Worm (Caenorhabditis elegans) whole organism, L1 larva: Measurements from ENCODE around the gene Y110A2AL.7.

Source experiments
- C04F5.9 ChIP-seq: sonication (generic microtip); optimal IDR thresholded peaks from 2 replicates; lab custom pipeline; 2016; ENCODE audit warnings: missing genetic modification characterization, missing compliant biosample characterization
- C34B4.2 ChIP-seq: sonication (generic microtip); optimal IDR thresholded peaks from 2 replicates; lab custom pipeline; 2017; ENCODE audit warnings: mild to moderate bottlenecking, missing genetic modification characterization, missing compliant biosample characterization
- F16B12.6 ChIP-seq: fragments of 150-350 bp; optimal IDR thresholded peaks from 2 replicates; lab custom pipeline; 2014; ENCODE audit warnings: missing biosample characterization, missing genetic modification characterization
- Y116A8C.19 ChIP-seq: sonication (generic microtip); optimal IDR thresholded peaks from 2 replicates; lab custom pipeline; 2016; ENCODE audit warnings: missing compliant biosample characterization, missing genetic modification characterization, borderline replicate concordance
- aha-1 ChIP-seq: fragments of 150-350 bp; optimal IDR thresholded peaks from 2 replicates; lab custom pipeline; 2014; ENCODE audit warnings: missing biosample characterization, missing genetic modification characterization
- aly-2 ChIP-seq: fragments of 150-350 bp; optimal IDR thresholded peaks from 2 replicates; lab custom pipeline; 2014; ENCODE audit warnings: missing biosample characterization, missing genetic modification characterization
- blmp-1 ChIP-seq: fragments of 150-350 bp; optimal IDR thresholded peaks from 2 replicates; lab custom pipeline; 2014; ENCODE audit warnings: missing biosample characterization, missing genetic modification characterization
- ceh-63 ChIP-seq: fragments of 200-800 bp; sonication (Bioruptor generic); optimal IDR thresholded peaks from 2 replicates; lab custom pipeline; 2018; ENCODE audit warnings: mild to moderate bottlenecking, missing genetic modification characterization, missing compliant biosample characterization
- ceh-8 ChIP-seq: fragments of 200-800 bp; sonication (Bioruptor generic); optimal IDR thresholded peaks from 2 replicates; lab custom pipeline; 2018; ENCODE audit warnings: mild to moderate bottlenecking, missing genetic modification characterization, moderate library complexity, missing compliant biosample characterization
- ceh-82 ChIP-seq, 3 experiments: fragments of 150-350 bp in 1 of 3; sonication (generic microtip) in 2 of 3; optimal IDR thresholded peaks; 2 replicates each; lab custom pipeline; 2014 to 2017; ENCODE audit warnings: missing biosample characterization in 3 of 3, missing genetic modification characterization in 3 of 3
- efl-1 ChIP-seq, 4 experiments: fragments of 150-350 bp; optimal IDR thresholded peaks in 3 of 4; peaks in 1 of 4; 1 replicate in 1 of 4; 2 replicates in 3 of 4; lab custom pipeline; 2014; ENCODE audit warnings: missing biosample characterization in 2 of 4, missing genetic modification characterization in 2 of 4, missing genetic modification reagents in 2 of 4
- efl-3 ChIP-seq: fragments of 200-800 bp; sonication (Bioruptor generic); optimal IDR thresholded peaks from 2 replicates; lab custom pipeline; 2018; ENCODE audit warnings: mild to moderate bottlenecking, missing genetic modification characterization, missing compliant biosample characterization
- egl-13 ChIP-seq: sonication (generic microtip); optimal IDR thresholded peaks from 2 replicates; lab custom pipeline; 2016; ENCODE audit warnings: missing genotype, missing genetic modification reagents, missing genetic modification characterization, missing compliant biosample characterization
- ets-5 ChIP-seq: fragments of 200-800 bp; sonication (Bioruptor generic); IDR thresholded peaks from 2 replicates; pipeline ENCODE4 v1.3.6; 2022; ENCODE audit warnings: missing genetic modification characterization, missing compliant biosample characterization
- fkh-4 ChIP-seq: sonication (generic microtip); optimal IDR thresholded peaks from 2 replicates; lab custom pipeline; 2016; ENCODE audit warnings: missing compliant biosample characterization, missing genetic modification characterization, borderline replicate concordance
- fos-1 ChIP-seq: fragments of 150-350 bp; optimal IDR thresholded peaks from 2 replicates; lab custom pipeline; 2014; ENCODE audit warnings: missing biosample characterization, missing genetic modification characterization
- hlh-17 ChIP-seq: fragments of 200-800 bp; sonication (Bioruptor generic); optimal IDR thresholded peaks from 2 replicates; lab custom pipeline; 2018; ENCODE audit warnings: missing genetic modification characterization, mild to moderate bottlenecking, missing compliant biosample characterization, moderate library complexity, borderline replicate concordance
- hpl-2 ChIP-seq: fragments of 150-350 bp; optimal IDR thresholded peaks from 2 replicates; lab custom pipeline; 2014; ENCODE audit warnings: missing biosample characterization, missing genetic modification reagents, missing genetic modification characterization
- irx-1 ChIP-seq: sonication (generic microtip); optimal IDR thresholded peaks from 2 replicates; lab custom pipeline; 2016; ENCODE audit warnings: missing genetic modification characterization, missing compliant biosample characterization
- lin-14 ChIP-seq: fragments of 200-800 bp; sonication (Bioruptor generic); optimal IDR thresholded peaks from 2 replicates; lab custom pipeline; 2018; ENCODE audit warnings: mild to moderate bottlenecking, missing genetic modification characterization, moderate library complexity, missing compliant biosample characterization
- lin-35 ChIP-seq, 2 experiments: fragments of 150-350 bp; optimal IDR thresholded peaks; 2 replicates each; lab custom pipeline; 2014; ENCODE audit warnings: missing biosample characterization in 2 of 2, missing genetic modification characterization in 2 of 2, missing genetic modification reagents in 2 of 2
- mep-1 ChIP-seq: fragments of 150-350 bp; optimal IDR thresholded peaks from 2 replicates; lab custom pipeline; 2014; ENCODE audit warnings: missing biosample characterization, missing genetic modification characterization
- nhr-11 ChIP-seq: fragments of 150-350 bp; optimal IDR thresholded peaks from 2 replicates; lab custom pipeline; 2014; ENCODE audit warnings: missing biosample characterization, missing genetic modification characterization
- nhr-47 ChIP-seq: sonication (generic microtip); optimal IDR thresholded peaks from 2 replicates; lab custom pipeline; 2016; ENCODE audit warnings: mild to moderate bottlenecking, missing genetic modification characterization, moderate library complexity, missing compliant biosample characterization
- nhr-71 ChIP-seq: sonication (generic microtip); optimal IDR thresholded peaks from 2 replicates; lab custom pipeline; 2016; ENCODE audit warnings: mild to moderate bottlenecking, missing genetic modification characterization, moderate library complexity, missing compliant biosample characterization
- nhr-76 ChIP-seq: sonication (generic microtip); optimal IDR thresholded peaks from 2 replicates; lab custom pipeline; 2017; ENCODE audit warnings: missing biosample characterization, missing genetic modification characterization
- nhr-77 ChIP-seq: fragments of 150-350 bp; optimal IDR thresholded peaks from 2 replicates; lab custom pipeline; 2014; ENCODE audit warnings: missing biosample characterization, missing genetic modification characterization
- nhr-85 ChIP-seq: sonication (generic microtip); peaks from one replicate; lab custom pipeline; 2016; ENCODE audit warnings: missing genetic modification characterization, inconsistent platforms, missing compliant biosample characterization
- nhr-90 ChIP-seq: sonication (generic microtip); optimal IDR thresholded peaks from 2 replicates; lab custom pipeline; 2016; ENCODE audit warnings: mild to moderate bottlenecking, missing genetic modification characterization, missing compliant biosample characterization; ENCODE audit not compliant: poor library complexity
- pqm-1 ChIP-seq: sonication (generic microtip); optimal IDR thresholded peaks from 3 replicates; lab custom pipeline; 2017; ENCODE audit warnings: missing biosample characterization, missing genetic modification characterization
- snpc-4 ChIP-seq: fragments of 150-350 bp; optimal IDR thresholded peaks from 2 replicates; lab custom pipeline; 2014; ENCODE audit warnings: missing biosample characterization, missing genetic modification characterization
- sox-4 ChIP-seq: sonication (generic microtip); optimal IDR thresholded peaks from 2 replicates; lab custom pipeline; 2016; ENCODE audit warnings: missing genetic modification characterization, missing compliant biosample characterization
- tlp-1 ChIP-seq: fragments of 150-350 bp; optimal IDR thresholded peaks from 2 replicates; lab custom pipeline; 2014; ENCODE audit warnings: missing biosample characterization, missing genetic modification characterization
- unc-30 ChIP-seq: sonication (generic microtip); optimal IDR thresholded peaks from 2 replicates; lab custom pipeline; 2017; ENCODE audit warnings: missing biosample characterization, missing genetic modification characterization
- unc-86 ChIP-seq: sonication (generic microtip); optimal IDR thresholded peaks from 2 replicates; lab custom pipeline; 2016; ENCODE audit warnings: missing genetic modification characterization, missing compliant biosample characterization
- unc-98 ChIP-seq: fragments of 200-800 bp; sonication (Bioruptor generic); IDR thresholded peaks from 2 replicates; pipeline ENCODE4 v1.3.6; 2022; ENCODE audit warnings: missing genetic modification characterization, missing compliant biosample characterization
- zip-4 ChIP-seq: fragments of 200-800 bp; sonication (Bioruptor generic); optimal IDR thresholded peaks from 2 replicates; lab custom pipeline; 2018; ENCODE audit warnings: mild to moderate bottlenecking, missing genetic modification characterization, moderate library complexity, missing compliant biosample characterization

The Y110A2AL.7 gene

ce11 chrII:2824169-2824568, 18.8 kb downstream of the Y110A2AL.7 start, which contains the start of the genes K12H6.4 and K12H6.9:
Gene K12H6.4, minus strand, starts transcription at chrII:2824269.
Gene K12H6.9, plus strand, starts transcription at chrII:2824404.
- no peak for TF ChIP-seq unc-30 (tag; lab: Kevin White, UChicago)
- TF ChIP-seq ets-5 (GFP tag; lab: Robert Waterston, UW): no peak
- TF ChIP-seq ceh-82 (tag; optimal IDR thresholded peaks at IDR 0.05; lab: Kevin White, UChicago): no peak
- TF ChIP-seq C04F5.9: no peak
- no peak for TF ChIP-seq C34B4.2 (tag; lab: Kevin White, UChicago)

- TF ChIP-seq pqm-1: no peak
- no peak for TF ChIP-seq tlp-1 (tag; lab: Kevin White, UChicago)
- no peak for TF ChIP-seq ets-5 (GFP tag; lab: Robert Waterston, UW)
Measured at ce11 chrII:2822435-2822920, 20.5 kb downstream of the Y110A2AL.7 start, which contains the start of the genes fut-4 and K12H6.10. Gene fut-4, minus strand, starts transcription at chrII:2822535. Gene K12H6.10, plus strand, starts transcription at chrII:2822870.

ce11 chrII:2816676-2817075, 26.3 kb downstream of the Y110A2AL.7 start, which contains the start of gene set-13:
Gene set-13, plus strand, starts transcription at chrII:2816976.
- TF ChIP-seq Y116A8C.19 (no peak), hpl-2 (no peak), unc-86 (tag; lab: Kevin White, UChicago) (no peak), nhr-71 (tag; lab: Kevin White, UChicago) (no peak), nhr-77 (tag; lab: Kevin White, UChicago) (no peak), hlh-17 (GFP tag; lab: Kevin White, UChicago) (no peak), nhr-76 (tag; lab: Kevin White, UChicago) (no peak), ceh-63 (GFP tag; lab: Kevin White, UChicago) (no peak), nhr-90 (tag; lab: Kevin White, UChicago) (no peak), irx-1 (tag; lab: Kevin White, UChicago) (no peak)

- no peak for TF ChIP-seq zip-4 (GFP tag; lab: Kevin White, UChicago)
Measured at ce11 chrII:2815444-2815843, 27.5 kb downstream of the Y110A2AL.7 start, which contains the start of gene K12H6.2. Gene K12H6.2, minus strand, starts transcription at chrII:2815544.

DNA sequence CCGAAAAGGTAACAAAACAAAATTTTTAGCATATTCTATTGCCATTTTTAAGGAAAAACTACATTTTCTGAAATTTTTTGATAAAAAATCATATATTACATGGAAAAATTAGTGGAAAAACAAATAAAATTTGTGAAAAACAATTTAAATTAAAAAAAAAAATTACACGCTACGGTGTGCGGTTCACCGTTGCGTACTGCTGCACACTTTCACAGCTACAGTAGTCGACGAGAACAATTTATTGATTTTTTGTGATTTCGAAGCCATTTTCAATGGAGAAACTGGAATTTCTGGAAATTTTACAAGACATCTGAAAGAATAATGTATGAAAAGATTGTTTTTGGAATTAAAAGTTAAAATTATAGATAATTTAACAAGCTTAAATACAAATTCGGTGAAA, 28.0 kb downstream of the Y110A2AL.7 start:
- TF ChIP-seq efl-1 (optimal IDR thresholded peaks at IDR 0.05; lab: Kevin White, UChicago) (no peak), efl-1 (GFP tag; optimal IDR thresholded peaks at IDR 0.05 in 1 of 2; lab: Kevin White, UChicago) (no peak), ceh-8 (GFP tag; lab: Kevin White, UChicago) (no peak)

ce11 chrII:2807674-2808206, 35.2 kb downstream of the Y110A2AL.7 start, which contains the start of gene K12H6.12:
Gene K12H6.12, plus strand, starts transcription at chrII:2808156.
- TF ChIP-seq ceh-82 (tag; optimal IDR thresholded peaks at IDR 0.05; lab: Kevin White, UChicago) (peak in 1 of 3 experiments; percentile 1), efl-1 (optimal IDR thresholded peaks at IDR 0.05; lab: Kevin White, UChicago) (peak in 1 of 2 experiments; percentile 28), efl-1 (GFP tag; optimal IDR thresholded peaks at IDR 0.05 in 1 of 2; lab: Kevin White, UChicago) (no peak), irx-1 (tag; lab: Kevin White, UChicago) (no peak), nhr-11 (tag; lab: Kevin White, UChicago) (peak; percentile 19), aly-2 (tag; lab: Kevin White, UChicago) (no peak)
- TF ChIP-seq, all 84 proteins: peak for 3

ce11 chrII:2805566-2805965, 37.4 kb downstream of the Y110A2AL.7 start:
- TF ChIP-seq aha-1 (tag; lab: Kevin White, UChicago) (no peak), nhr-85 (tag; lab: Kevin White, UChicago) (peak; percentile 61), blmp-1 (peak; percentile 18), fos-1 (tag; lab: Kevin White, UChicago) (no peak), efl-3 (GFP tag; lab: Kevin White, UChicago) (no peak), mep-1 (tag; lab: Kevin White, UChicago) (no peak), unc-30 (tag; lab: Kevin White, UChicago) (no peak), egl-13 (no peak), pqm-1 (no peak), ceh-8 (GFP tag; lab: Kevin White, UChicago) (no peak), snpc-4 (no peak), lin-35 (GFP tag; optimal IDR thresholded peaks at IDR 0.05; lab: Kevin White, UChicago) (no peak), nhr-47 (tag; lab: Kevin White, UChicago) (no peak), nhr-76 (tag; lab: Kevin White, UChicago) (no peak), ceh-63 (GFP tag; lab: Kevin White, UChicago) (no peak), nhr-11 (tag; lab: Kevin White, UChicago) (no peak), fkh-4 (no peak), F16B12.6 (tag; lab: Kevin White, UChicago) (no peak), lin-14 (GFP tag; lab: Kevin White, UChicago) (no peak), sox-4 (tag; lab: Kevin White, UChicago) (no peak), unc-98 (no peak), tlp-1 (tag; lab: Kevin White, UChicago) (no peak)
